Fruit fly (Drosophila melanogaster): ENCODE measurements around the gene CG32191.

The CG32191 gene

dm6 chr3L:17817821-17818220 is 8.9 kb upstream of the CG32191 start, which contains the start of gene Ir75a:
Ir75a (minus strand) TSS chr3L:17817921.
- TF ChIP-seq CG14655 (GFP tag; optimal IDR thresholded peaks at IDR 0.05) = no peak
- TF ChIP-seq CG13204 (GFP tag; optimal IDR thresholded peaks at IDR 0.05) = no peak
- no peak for TF ChIP-seq CG8159 (tag; optimal IDR thresholded peaks at IDR 0.05)
- TF ChIP-seq Snoo (tag; optimal IDR thresholded peaks at IDR 0.05) = no peak
- no peak for TF ChIP-seq CG17806 (tag; optimal IDR thresholded peaks at IDR 0.05)
- TF ChIP-seq Pif1B (GFP tag; optimal IDR thresholded peaks at IDR 0.05) = no peak
- no peak for TF ChIP-seq rn (GFP tag; IDR thresholded peaks at IDR 0.05)
- no peak for TF ChIP-seq fd96Ca (GFP tag; IDR thresholded peaks at IDR 0.05)
- no peak for TF ChIP-seq gl (tag; optimal IDR thresholded peaks at IDR 0.05)
- no peak for TF ChIP-seq CG12605 (GFP tag; IDR thresholded peaks at IDR 0.05)
- TF ChIP-seq CG8301 (tag; optimal IDR thresholded peaks at IDR 0.05) = no peak
- TF ChIP-seq CG34367 (tag; optimal IDR thresholded peaks at IDR 0.05) = no peak
- no peak for TF ChIP-seq EcR (GFP tag; optimal IDR thresholded peaks at IDR 0.05)
- no peak for TF ChIP-seq Pif1A (GFP tag; optimal IDR thresholded peaks at IDR 0.05)

dm6 chr3L:17814036-17814435 is 5.1 kb upstream of the CG32191 start, which contains the start of gene Cln3:
Cln3 (minus strand) TSS chr3L:17814119.
- TF ChIP-seq gl (tag; optimal IDR thresholded peaks at IDR 0.05) (no peak), CG9948 (tag; optimal IDR thresholded peaks at IDR 0.05) (no peak), EcR (GFP tag; optimal IDR thresholded peaks at IDR 0.05) (no peak), Pif1A (GFP tag; optimal IDR thresholded peaks at IDR 0.05) (no peak), CG15710 (tag; optimal IDR thresholded peaks at IDR 0.05) (no peak), CG8159 (tag; optimal IDR thresholded peaks at IDR 0.05) (no peak), CG32121 (GFP tag; IDR thresholded peaks at IDR 0.05) (no peak), Snoo (tag; optimal IDR thresholded peaks at IDR 0.05) (no peak), CG10348 (GFP tag; IDR thresholded peaks at IDR 0.05) (no peak), rn (GFP tag; IDR thresholded peaks at IDR 0.05) (no peak), D1 (tag; optimal IDR thresholded peaks at IDR 0.05) (no peak)

- TF ChIP-seq rn (GFP tag; IDR thresholded peaks at IDR 0.05) (no peak), CG4496 (GFP tag; IDR thresholded peaks at IDR 0.05) (no peak)
Measured at dm6 chr3L:17806357-17807025, 2.5 kb downstream of the CG32191 start, which contains the start of gene CG32187. CG32187 (minus strand) TSS chr3L:17806365.

- TF ChIP-seq CG8159 (tag; optimal IDR thresholded peaks at IDR 0.05) (no peak), CG15710 (tag; optimal IDR thresholded peaks at IDR 0.05) (no peak), CG12605 (GFP tag; IDR thresholded peaks at IDR 0.05) (no peak), CG32121 (GFP tag; IDR thresholded peaks at IDR 0.05) (no peak), CG10348 (GFP tag; IDR thresholded peaks at IDR 0.05) (no peak), CG4496 (GFP tag; IDR thresholded peaks at IDR 0.05) (no peak), CG17806 (tag; optimal IDR thresholded peaks at IDR 0.05) (no peak), rn (GFP tag; IDR thresholded peaks at IDR 0.05) (no peak), fd96Ca (GFP tag; IDR thresholded peaks at IDR 0.05) (no peak), Snoo (tag; optimal IDR thresholded peaks at IDR 0.05) (no peak), CG34367 (tag; optimal IDR thresholded peaks at IDR 0.05) (no peak), CG14655 (GFP tag; optimal IDR thresholded peaks at IDR 0.05) (no peak)
Measured at dm6 chr3L:17804511-17804910, 4.4 kb downstream of the CG32191 start, which contains the start of gene ais. ais (minus strand) TSS chr3L:17804715.

dm6 chr3L:17802107-17802506 is 6.8 kb downstream of the CG32191 start, which contains the start of gene NUCB1:
NUCB1 (minus strand) TSS chr3L:17802279.
- TF ChIP-seq Snoo (tag; optimal IDR thresholded peaks at IDR 0.05) (no peak), Pif1B (GFP tag; optimal IDR thresholded peaks at IDR 0.05) (no peak)

- TF ChIP-seq CG12605 (GFP tag; IDR thresholded peaks at IDR 0.05) (no peak), Snoo (tag; optimal IDR thresholded peaks at IDR 0.05) (no peak), D1 (tag; optimal IDR thresholded peaks at IDR 0.05) (no peak), CG32121 (GFP tag; IDR thresholded peaks at IDR 0.05) (no peak), Pif1A (GFP tag; optimal IDR thresholded peaks at IDR 0.05) (no peak), Ets98B (GFP tag; IDR thresholded peaks at IDR 0.05) (no peak), Pif1B (GFP tag; optimal IDR thresholded peaks at IDR 0.05) (no peak), EcR (GFP tag; optimal IDR thresholded peaks at IDR 0.05) (no peak), CG34367 (tag; optimal IDR thresholded peaks at IDR 0.05) (no peak), rn (GFP tag; IDR thresholded peaks at IDR 0.05) (no peak), CG10348 (GFP tag; IDR thresholded peaks at IDR 0.05) (no peak)
Measured at dm6 chr3L:17797494-17797893, 11.5 kb downstream of the CG32191 start, which contains the start of gene CG42816. CG42816 (minus strand) TSS chr3L:17797594.

- TF ChIP-seq CG10348 (GFP tag; IDR thresholded peaks at IDR 0.05) = no peak
- TF ChIP-seq gl (tag; optimal IDR thresholded peaks at IDR 0.05) = no peak
- no peak for TF ChIP-seq Pif1B (GFP tag; optimal IDR thresholded peaks at IDR 0.05)
- no peak for TF ChIP-seq Snoo (tag; optimal IDR thresholded peaks at IDR 0.05)
- no peak for TF ChIP-seq fd96Ca (GFP tag; IDR thresholded peaks at IDR 0.05)
- TF ChIP-seq CG8301 (tag; optimal IDR thresholded peaks at IDR 0.05) = no peak
Measured at dm6 chr3L:17791495-17791894, 17.5 kb downstream of the CG32191 start.

- TF ChIP-seq CG8301 (tag; optimal IDR thresholded peaks at IDR 0.05) = no peak
- TF ChIP-seq CG14655 (GFP tag; optimal IDR thresholded peaks at IDR 0.05) = no peak
- TF ChIP-seq CG15710 (tag; optimal IDR thresholded peaks at IDR 0.05) = no peak
- no peak for TF ChIP-seq Snoo (tag; optimal IDR thresholded peaks at IDR 0.05)
- TF ChIP-seq CG17806 (tag; optimal IDR thresholded peaks at IDR 0.05) = no peak
- no peak for TF ChIP-seq D1 (tag; optimal IDR thresholded peaks at IDR 0.05)
- no peak for TF ChIP-seq Pif1B (GFP tag; optimal IDR thresholded peaks at IDR 0.05)
- no peak for TF ChIP-seq fd96Ca (GFP tag; IDR thresholded peaks at IDR 0.05)
- no peak for TF ChIP-seq CG8159 (tag; optimal IDR thresholded peaks at IDR 0.05)
- TF ChIP-seq CG9948 (tag; optimal IDR thresholded peaks at IDR 0.05) = no peak
- no peak for TF ChIP-seq CG10348 (GFP tag; IDR thresholded peaks at IDR 0.05)
- no peak for TF ChIP-seq CG34367 (tag; optimal IDR thresholded peaks at IDR 0.05)
- TF ChIP-seq Ets98B (GFP tag; IDR thresholded peaks at IDR 0.05) = no peak
Measured at dm6 chr3L:17791467-17791494, 17.7 kb downstream of the CG32191 start, which contains the start of gene CG42815. CG42815 (minus strand) TSS chr3L:17791486.

All from whole organism, pupa.